Fruit fly (Drosophila melanogaster) whole organism, pupa: ENCODE results near the gene CG43922.

Source experiments
- CG10348 ChIP-seq: fragments of 200-800 bp; sonication (Bioruptor generic); IDR thresholded peaks from 2 replicates; pipeline ENCODE4 v1.3.6; 2022; ENCODE audit warnings: missing biosample characterization, missing genetic modification characterization
- CG13204 ChIP-seq: fragments of 200-800 bp; sonication (Bioruptor generic); optimal IDR thresholded peaks from 2 replicates; lab custom pipeline; 2018; ENCODE audit warnings: missing biosample characterization, mild to moderate bottlenecking, missing genetic modification characterization, moderate library complexity
- CG15710 ChIP-seq: fragments of 200-800 bp; sonication (Bioruptor generic); optimal IDR thresholded peaks from 2 replicates; lab custom pipeline; 2018; ENCODE audit warnings: missing biosample characterization, mild to moderate bottlenecking, missing genetic modification characterization, moderate library complexity
- CG32121 ChIP-seq: fragments of 200-800 bp; sonication (Bioruptor generic); IDR thresholded peaks from 2 replicates; pipeline ENCODE4 v1.3.6; 2022; ENCODE audit warnings: missing biosample characterization, missing genetic modification characterization
- CG34367 ChIP-seq: fragments of 200-800 bp; sonication (Bioruptor generic); optimal IDR thresholded peaks from 2 replicates; lab custom pipeline; 2018; ENCODE audit warnings: missing biosample characterization, mild to moderate bottlenecking, missing genetic modification characterization
- CG4496 ChIP-seq: fragments of 200-800 bp; sonication (Bioruptor generic); IDR thresholded peaks from 3 replicates; pipeline ENCODE4 v1.3.6; 2022; ENCODE audit warnings: missing biosample characterization, missing genetic modification characterization
- gl ChIP-seq: fragments of 200-800 bp; sonication (Bioruptor generic); optimal IDR thresholded peaks from 2 replicates; lab custom pipeline; 2018; ENCODE audit warnings: missing biosample characterization, mild to moderate bottlenecking, missing genetic modification characterization

- TF ChIP-seq CG32121 = no peak
- no peak for TF ChIP-seq CG34367 (tag; lab: Kevin White, UChicago)
- no peak for TF ChIP-seq CG15710 (tag; lab: Kevin White, UChicago)
- no peak for TF ChIP-seq CG13204 (GFP tag; lab: Kevin White, UChicago)
- no peak for TF ChIP-seq CG10348 (GFP tag; lab: Robert Waterston, UW)
- TF ChIP-seq gl (tag; lab: Kevin White, UChicago) = no peak
- TF ChIP-seq CG4496 = no peak
These were observed 32.6 kb downstream of the CG43922 start for dm6 chr2L:6275981-6276380.
